Worm (Caenorhabditis elegans) whole organism, L3 larva: ENCODE measurements around the gene C04E7.1.
"Not testable (repeated sequence)": the region's sequence is repeated elsewhere in the genome, so short reads cannot be mapped to it uniquely, and the experiment has no call there.

Experiments
- ZK546.5 ChIP-seq: sonication (generic microtip); optimal IDR thresholded peaks from 2 replicates; lab custom pipeline; 2017; ENCODE audit warnings: missing biosample characterization, missing genetic modification characterization
- aly-2 ChIP-seq: fragments of 150-350 bp; optimal IDR thresholded peaks from 2 replicates; lab custom pipeline; 2014; ENCODE audit warnings: missing biosample characterization, missing genetic modification characterization
- ceh-82 ChIP-seq: fragments of 150-350 bp; optimal IDR thresholded peaks from 2 replicates; lab custom pipeline; 2014; ENCODE audit warnings: missing biosample characterization, missing genetic modification characterization
- elt-3 ChIP-seq, 3 experiments: fragments of 150-350 bp in 1 of 3; sonication (generic microtip) in 2 of 3; optimal IDR thresholded peaks; 2 replicates in 2 of 3; 4 replicates in 1 of 3; lab custom pipeline; 2014 to 2017; ENCODE audit warnings: missing biosample characterization in 3 of 3, missing genetic modification characterization in 3 of 3
- fkh-10 ChIP-seq: sonication (generic microtip); optimal IDR thresholded peaks from 2 replicates; lab custom pipeline; 2017; ENCODE audit warnings: missing biosample characterization, missing genetic modification reagents, missing genetic modification characterization
- nfya-1 ChIP-seq: sonication (generic microtip); optimal IDR thresholded peaks from 2 replicates; lab custom pipeline; 2017; ENCODE audit warnings: missing genetic modification characterization, mild to moderate bottlenecking, missing compliant biosample characterization, antibody characterized with exemption, moderate library complexity; ENCODE audit not compliant: insufficient read depth
- nhr-11 ChIP-seq: fragments of 150-350 bp; optimal IDR thresholded peaks from 2 replicates; lab custom pipeline; 2014; ENCODE audit warnings: missing biosample characterization, missing genetic modification characterization
- nhr-28 ChIP-seq: fragments of 150-350 bp; optimal IDR thresholded peaks from 2 replicates; lab custom pipeline; 2014; ENCODE audit warnings: missing biosample characterization, missing genetic modification characterization
- nhr-43 ChIP-seq: sonication (generic microtip); optimal IDR thresholded peaks from 2 replicates; lab custom pipeline; 2016; ENCODE audit warnings: mild to moderate bottlenecking, missing genetic modification characterization, missing compliant biosample characterization; ENCODE audit not compliant: poor library complexity, severe bottlenecking
- pha-4 ChIP-seq: fragments of 150-350 bp; optimal IDR thresholded peaks from 2 replicates; lab custom pipeline; 2014; ENCODE audit warnings: missing biosample characterization, missing genetic modification reagents, missing genetic modification characterization
- pqm-1 ChIP-seq: fragments of 150-350 bp; optimal IDR thresholded peaks from 2 replicates; lab custom pipeline; 2017; ENCODE audit warnings: missing biosample characterization, missing genetic modification characterization, inconsistent platforms
- snpc-4 ChIP-seq: fragments of 150-350 bp; optimal IDR thresholded peaks from 2 replicates; lab custom pipeline; 2014; ENCODE audit warnings: missing biosample characterization, missing genetic modification characterization
- zag-1 ChIP-seq: fragments of 150-350 bp; optimal IDR thresholded peaks from 2 replicates; lab custom pipeline; 2014; ENCODE audit warnings: missing biosample characterization, missing genetic modification characterization
- ztf-11 ChIP-seq: fragments of 150-350 bp; optimal IDR thresholded peaks from 2 replicates; lab custom pipeline; 2014; ENCODE audit warnings: missing biosample characterization, missing genetic modification characterization

ce11 chrX:322223-322622, 35.7 kb upstream of the C04E7.1 start, which contains the start of gene M02E1.3:
- not testable (repeated sequence) for TF ChIP-seq ztf-11 (tag; lab: Kevin White, UChicago); nhr-11 (tag; lab: Kevin White, UChicago); pha-4 (tag; lab: Kevin White, UChicago); fkh-10 (GFP tag; lab: Kevin White, UChicago); zag-1 (tag; lab: Kevin White, UChicago); nhr-28 (tag; lab: Kevin White, UChicago); snpc-4 (tag; lab: Kevin White, UChicago); pqm-1 (tag; lab: Kevin White, UChicago); nhr-43 (tag; lab: Kevin White, UChicago); nfya-1 (tag; lab: Kevin White, UChicago); aly-2; elt-3 (tag; optimal IDR thresholded peaks at IDR 0.05; lab: Kevin White, UChicago); ceh-82; ZK546.5 (tag; lab: Kevin White, UChicago)
